Worm (Caenorhabditis elegans) whole organism, L4/young adult: ENCODE results near the gene Y43H11AL.1.

Source experiments
- W03F9.2 ChIP-seq: fragments of 150-350 bp; optimal IDR thresholded peaks from 2 replicates; lab custom pipeline; 2014; ENCODE audit warnings: missing biosample characterization, missing genetic modification characterization
- dao-5 ChIP-seq: sonication (generic microtip); optimal IDR thresholded peaks from 2 replicates; lab custom pipeline; 2016; ENCODE audit warnings: missing genotype, missing genetic modification characterization, moderate library complexity, missing compliant biosample characterization
- him-1 ChIP-seq: sonication (generic microtip); optimal IDR thresholded peaks from 2 replicates; lab custom pipeline; 2016; ENCODE audit warnings: missing genotype, missing genetic modification reagents, missing genetic modification characterization, missing compliant biosample characterization

DNA sequence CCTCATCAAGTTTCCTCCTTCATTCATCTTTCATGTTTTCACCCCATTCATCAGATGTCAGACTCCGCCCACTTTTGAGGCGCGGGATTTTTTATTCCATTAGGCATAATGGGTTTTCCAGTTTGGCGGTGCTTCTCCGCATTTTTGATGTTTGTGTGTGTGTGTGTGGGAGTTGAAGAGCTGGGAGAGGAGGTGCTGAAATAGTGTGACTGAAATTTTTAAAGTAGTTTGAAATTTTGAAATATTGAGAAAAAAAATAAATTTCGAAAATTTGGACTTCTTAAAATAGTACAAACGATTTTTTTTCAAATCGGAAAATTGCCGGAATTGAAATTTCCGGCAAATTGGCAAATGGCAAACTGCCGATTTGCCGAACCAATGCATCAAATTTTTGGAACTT lies 31.0 kb upstream of the Y43H11AL.1 start, which contains the start of gene scc-2:
- no peak for TF ChIP-seq dao-5 (tag; lab: Kevin White, UChicago)
- TF ChIP-seq W03F9.2, result no peak
- TF ChIP-seq him-1, result no peak
